Fruit fly (Drosophila melanogaster): ENCODE data around the gene Arpc4.

- TF ChIP-seq Snoo (tag; optimal IDR thresholded peaks at IDR 0.05) (no peak), CG8159 (tag; optimal IDR thresholded peaks at IDR 0.05) (no peak), CG9948 (tag; optimal IDR thresholded peaks at IDR 0.05) (no peak), fd96Ca (GFP tag; IDR thresholded peaks at IDR 0.05) (no peak), EcR (GFP tag; optimal IDR thresholded peaks at IDR 0.05) (no peak), CG17806 (tag; optimal IDR thresholded peaks at IDR 0.05) (no peak), CG32121 (GFP tag; IDR thresholded peaks at IDR 0.05) (no peak), Ets98B (GFP tag; IDR thresholded peaks at IDR 0.05) (no peak), Pif1A (GFP tag; optimal IDR thresholded peaks at IDR 0.05) (no peak)
Measured at dm6 chr2L:6110781-6111180, 14.2 kb upstream of the Arpc4 start.
